Fruit fly (Drosophila melanogaster): Measurements from ENCODE around the gene primo-2.

Gene primo-2

dm6 chr3R:13660924-13661659 is 50.5 kb downstream of the primo-2 start, which contains the start of gene B52 (continued):
- TF ChIP-seq CG1024 (GFP tag; IDR thresholded peaks at IDR 0.05) (peak; percentile 80), hkb (optimal IDR thresholded peaks at IDR 0.05) (no peak), hkb (GFP tag; IDR thresholded peaks at IDR 0.05) (peak; percentile 58), CG15269 (tag; optimal IDR thresholded peaks at IDR 0.05) (no peak), CG10462 (GFP tag; optimal IDR thresholded peaks at IDR 0.05) (no peak), HLH54F (GFP tag; optimal IDR thresholded peaks at IDR 0.05) (peak; percentile 44), amos (GFP tag; IDR thresholded peaks at IDR 0.05; ENCODE audit: partially characterized antibody) (peak; percentile 73), sens (GFP tag) (peak; percentile 87), mld (GFP tag; IDR thresholded peaks at IDR 0.05; ENCODE audit: partially characterized antibody) (0 out of 3 replicates have a peak, but pooled peaks have one; percentile 24), CG43689 (GFP tag; IDR thresholded peaks at IDR 0.05) (no peak), slp2 (GFP tag; optimal IDR thresholded peaks at IDR 0.05) (peak; percentile 38), CG4617 (GFP tag; optimal IDR thresholded peaks at IDR 0.05; ENCODE audit: borderline replicate concordance) (peak; percentile 9), CG32532 (GFP tag; IDR thresholded peaks at IDR 0.05) (peak; percentile 77), psq (GFP tag; optimal IDR thresholded peaks at IDR 0.05) (no peak), CG18476 (GFP tag; optimal IDR thresholded peaks at IDR 0.05) (no peak), Gug (GFP tag; IDR thresholded peaks at IDR 0.05) (peak; percentile 47; the same call in 2 of the 4 replicates), abd-A (tag; optimal IDR thresholded peaks at IDR 0.05) (no peak), Hr51 (GFP tag; optimal IDR thresholded peaks at IDR 0.05) (peak in 1 of 2 experiments; percentile 0), nmo (GFP tag; optimal IDR thresholded peaks at IDR 0.05) (peak; percentile 29), Hmr (GFP tag; optimal IDR thresholded peaks at IDR 0.05) (peak; percentile 77), CG6654 (GFP tag; optimal IDR thresholded peaks at IDR 0.05) (no peak), insv (GFP tag; optimal IDR thresholded peaks at IDR 0.05) (peak in 1 of 2 experiments; percentile 38), mam (GFP tag; optimal IDR thresholded peaks at IDR 0.05) (peak; percentile 66), Xrp1 (GFP tag; IDR thresholded peaks at IDR 0.05) (no peak; the same call in 1 of the 2 replicates), CG12942 (GFP tag; optimal IDR thresholded peaks at IDR 0.05) (no peak), CHES-1-like (GFP tag; optimal IDR thresholded peaks at IDR 0.05) (peak; percentile 49), danr (GFP tag; IDR thresholded peaks at IDR 0.05) (no peak), az2 (GFP tag; optimal IDR thresholded peaks at IDR 0.05) (peak; percentile 15), CG15479 (GFP tag; optimal IDR thresholded peaks at IDR 0.05) (peak; percentile 18), Dll (GFP tag; IDR thresholded peaks at IDR 0.05; ENCODE audit: partially characterized antibody) (0 out of 4 replicates have a peak, but pooled peaks have one; percentile 47), CG1602 (GFP tag; optimal IDR thresholded peaks at IDR 0.05) (peak; percentile 25), NK7.1 (GFP tag; optimal IDR thresholded peaks at IDR 0.05) (no peak), D19A (tag; optimal IDR thresholded peaks at IDR 0.05) (peak; percentile 16), vnd (GFP tag; IDR thresholded peaks at IDR 0.05; ENCODE audit: partially characterized antibody) (0 out of 3 replicates have a peak, but pooled peaks have one; percentile 33), CG6813 (GFP tag; optimal IDR thresholded peaks at IDR 0.05) (peak; percentile 75), sna (GFP tag; IDR thresholded peaks at IDR 0.05; ENCODE audit: partially characterized antibody) (no peak), CG11093 (GFP tag; IDR thresholded peaks at IDR 0.05) (peak; percentile 47; the same call in 2 of the 3 replicates), CG15073 (GFP tag; optimal IDR thresholded peaks at IDR 0.05) (no peak), cato (GFP tag; optimal IDR thresholded peaks at IDR 0.05; ENCODE audit: borderline replicate concordance) (no peak), CG4328 (GFP tag; optimal IDR thresholded peaks at IDR 0.05) (peak; percentile 69), lbe (GFP tag; optimal IDR thresholded peaks at IDR 0.05) (peak; percentile 49), D (optimal IDR thresholded peaks at IDR 0.05) (peak; percentile 8), D (GFP tag; optimal IDR thresholded peaks at IDR 0.05) (peak; percentile 41), CG10209 (GFP tag; optimal IDR thresholded peaks at IDR 0.05) (peak; percentile 65), CG12155 (GFP tag; optimal IDR thresholded peaks at IDR 0.05) (no peak), yki (optimal IDR thresholded peaks at IDR 0.05) (no peak), sima (GFP tag; optimal IDR thresholded peaks at IDR 0.05) (no peak), CG7963 (GFP tag; IDR thresholded peaks at IDR 0.05; ENCODE audit: partially characterized antibody) (0 out of 3 replicates have a peak, but pooled peaks have one; percentile 28), Atf3 (GFP tag; optimal IDR thresholded peaks at IDR 0.05) (no peak)

Measured in whole organism, embryonic.